Worm (Caenorhabditis elegans): ENCODE results near the gene mmab-1.

ce11 chrIII:4913736-4914135 lies 8.2 kb downstream of the mmab-1 start:
- no peak for TF ChIP-seq egl-27 (tag; optimal IDR thresholded peaks at IDR 0.05)
- no peak for TF ChIP-seq pha-4 (tag; optimal IDR thresholded peaks at IDR 0.05)
- no peak for TF ChIP-seq nhr-76 (tag; optimal IDR thresholded peaks at IDR 0.05)
- no peak for TF ChIP-seq nhr-11 (tag; optimal IDR thresholded peaks at IDR 0.05)
- no peak for TF ChIP-seq mdl-1 (tag; optimal IDR thresholded peaks at IDR 0.05)
- TF ChIP-seq lin-39 (tag; optimal IDR thresholded peaks at IDR 0.05): no peak
- no peak for TF ChIP-seq snpc-4 (tag; optimal IDR thresholded peaks at IDR 0.05)
- TF ChIP-seq nhr-77 (tag; optimal IDR thresholded peaks at IDR 0.05): no peak
- no peak for TF ChIP-seq elt-2 (tag; optimal IDR thresholded peaks at IDR 0.05)
- no peak for TF ChIP-seq nhr-28 (tag; optimal IDR thresholded peaks at IDR 0.05)
